Fruit fly (Drosophila melanogaster) whole organism, adult: ENCODE measurements around the gene mri.

ENCODE experiments used
- CG11617 ChIP-seq: fragments of 200-800 bp; sonication (Bioruptor generic); optimal IDR thresholded peaks from 2 replicates; lab custom pipeline; 2017; ENCODE audit warnings: mild to moderate bottlenecking, missing biosample characterization, missing genetic modification reagents, missing genetic modification characterization
- CG12768 ChIP-seq: fragments of 200-800 bp; sonication (Bioruptor generic); optimal IDR thresholded peaks from 2 replicates; lab custom pipeline; 2017; ENCODE audit warnings: missing biosample characterization, missing genetic modification characterization, mild to moderate bottlenecking, moderate library complexity, missing genetic modification reagents
- CG14711 ChIP-seq: fragments of 200-800 bp; sonication (Bioruptor generic); optimal IDR thresholded peaks from 2 replicates; lab custom pipeline; 2018; ENCODE audit warnings: missing biosample characterization, mild to moderate bottlenecking, missing genetic modification characterization, moderate library complexity
- CG1620 ChIP-seq: fragments of 200-800 bp; sonication (Bioruptor generic); optimal IDR thresholded peaks from 2 replicates; lab custom pipeline; 2016; ENCODE audit warnings: missing biosample characterization, missing genetic modification characterization
- CG33017 ChIP-seq: fragments of 200-800 bp; sonication (Bioruptor generic); optimal IDR thresholded peaks from 2 replicates; lab custom pipeline; 2018; ENCODE audit warnings: missing biosample characterization, mild to moderate bottlenecking, missing genetic modification characterization, moderate library complexity
- CG5204 ChIP-seq: fragments of 200-800 bp; sonication (Bioruptor generic); optimal IDR thresholded peaks from 2 replicates; lab custom pipeline; 2016; ENCODE audit warnings: missing biosample characterization, missing genetic modification characterization
- CG7045 ChIP-seq: fragments of 200-800 bp; sonication (Bioruptor generic); optimal IDR thresholded peaks from 2 replicates; lab custom pipeline; 2017; ENCODE audit warnings: missing biosample characterization, mild to moderate bottlenecking, missing genetic modification characterization
- CG7101 ChIP-seq: fragments of 200-800 bp; sonication (Bioruptor generic); optimal IDR thresholded peaks from 2 replicates; lab custom pipeline; 2018; ENCODE audit warnings: missing biosample characterization, mild to moderate bottlenecking, missing genetic modification characterization, moderate library complexity
- Clk ChIP-seq: fragments of 200-800 bp; sonication (Bioruptor generic); optimal IDR thresholded peaks from 2 replicates; lab custom pipeline; 2017; ENCODE audit warnings: missing biosample characterization, missing genetic modification characterization
- Crg-1 ChIP-seq: fragments of 200-800 bp; sonication (Bioruptor generic); optimal IDR thresholded peaks from 2 replicates; lab custom pipeline; 2016; ENCODE audit warnings: missing biosample characterization, missing genetic modification characterization
- Hr96 ChIP-seq: fragments of 200-800 bp; sonication (Bioruptor generic); optimal IDR thresholded peaks from 2 replicates; lab custom pipeline; 2016; ENCODE audit warnings: missing biosample characterization, missing genetic modification characterization
- Mnt ChIP-seq: fragments of 200-800 bp; sonication (Bioruptor generic); optimal IDR thresholded peaks from 2 replicates; lab custom pipeline; 2016; ENCODE audit warnings: missing biosample characterization, mild to moderate bottlenecking, missing genetic modification characterization
- bab1 ChIP-seq: fragments of 200-800 bp; sonication (Bioruptor generic); optimal IDR thresholded peaks from 3 replicates; lab custom pipeline; 2019; ENCODE audit warnings: missing biosample characterization, mild to moderate bottlenecking, missing genetic modification characterization, moderate library complexity
- cic ChIP-seq: fragments of 200-800 bp; sonication (Bioruptor generic); optimal IDR thresholded peaks from 2 replicates; lab custom pipeline; 2017; ENCODE audit warnings: missing biosample characterization, mild to moderate bottlenecking, missing genetic modification characterization, moderate library complexity
- cnc ChIP-seq, 2 experiments: fragments of >200 bp; optimal IDR thresholded peaks; 2 replicates each; lab custom pipeline; 2017
- kay ChIP-seq: fragments of 200-800 bp; sonication (Bioruptor generic); peaks from one replicate; lab custom pipeline; 2016; ENCODE audit warnings: missing biosample characterization, missing genetic modification characterization, borderline replicate concordance
- ovo ChIP-seq: fragments of 200-800 bp; sonication (Bioruptor generic); optimal IDR thresholded peaks from 2 replicates; lab custom pipeline; 2016; ENCODE audit warnings: missing biosample characterization, missing genetic modification characterization
- pad ChIP-seq: fragments of 200-800 bp; sonication (Bioruptor generic); optimal IDR thresholded peaks from 3 replicates; lab custom pipeline; 2017; ENCODE audit warnings: missing biosample characterization, missing genetic modification characterization, mild to moderate bottlenecking, moderate library complexity, missing genetic modification reagents
- tj ChIP-seq: fragments of 200-800 bp; sonication (Bioruptor generic); optimal IDR thresholded peaks from 3 replicates; lab custom pipeline; 2017; ENCODE audit warnings: missing biosample characterization, mild to moderate bottlenecking, missing genetic modification characterization, moderate library complexity
- toe ChIP-seq: fragments of 200-800 bp; sonication (Bioruptor generic); optimal IDR thresholded peaks from 2 replicates; lab custom pipeline; 2016; ENCODE audit warnings: missing biosample characterization, missing genetic modification characterization

Gene mri

DNA sequence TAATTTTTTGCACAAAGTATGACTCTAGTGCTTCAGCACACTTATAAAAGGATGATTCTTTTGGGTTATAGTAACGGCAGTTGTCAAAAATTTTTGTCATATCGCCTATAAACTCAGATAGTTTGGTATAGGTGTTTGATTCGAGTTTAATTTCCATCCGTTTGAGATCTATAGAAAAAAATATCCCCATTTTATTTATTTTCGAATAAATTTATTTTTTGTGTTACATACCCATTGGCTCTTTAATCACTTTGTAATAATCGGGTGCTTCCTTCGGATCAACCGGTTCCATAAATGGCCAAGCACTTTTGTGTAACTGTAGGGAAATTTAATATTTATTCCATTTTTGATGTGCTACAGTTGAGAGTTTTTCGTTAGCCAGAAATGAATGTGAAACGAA, 34.4 kb downstream of the mri start:
- no peak for TF ChIP-seq Crg-1
- no peak for TF ChIP-seq CG12768
- no peak for TF ChIP-seq tj
- no peak for TF ChIP-seq CG7045 (GFP tag; lab: Kevin White, UChicago)
- TF ChIP-seq CG14711 (tag; lab: Kevin White, UChicago): no peak
- peak; percentile 96 for TF ChIP-seq kay (GFP tag; lab: Kevin White, UChicago)
- TF ChIP-seq Clk (GFP tag; lab: Kevin White, UChicago): no peak

dm6 chr3L:246644-247199, 46.7 kb downstream of the mri start:
- TF ChIP-seq Clk (GFP tag; lab: Kevin White, UChicago) (peak; percentile 47), CG1620 (peak; percentile 54), ovo (GFP tag; lab: Kevin White, UChicago) (peak; percentile 37), Hr96 (GFP tag; lab: Kevin White, UChicago) (no peak), CG7101 (tag; lab: Kevin White, UChicago) (peak; percentile 63), Crg-1 (peak; percentile 68), pad (GFP tag; lab: Kevin White, UChicago) (peak; percentile 34), toe (GFP tag; lab: Kevin White, UChicago) (no peak), cnc (optimal IDR thresholded peaks at IDR 0.05; lab: Kevin White, UChicago) (no peak), kay (GFP tag; lab: Kevin White, UChicago) (no peak), CG7045 (GFP tag; lab: Kevin White, UChicago) (peak; percentile 18), CG33017 (no peak), CG12768 (no peak), cic (GFP tag; lab: Kevin White, UChicago) (peak; percentile 22), CG5204 (no peak), tj (peak; percentile 34), CG11617 (GFP tag; lab: Kevin White, UChicago) (peak; percentile 43), CG14711 (tag; lab: Kevin White, UChicago) (peak; percentile 83), Mnt (peak; percentile 74), bab1 (peak; percentile 82)

DNA sequence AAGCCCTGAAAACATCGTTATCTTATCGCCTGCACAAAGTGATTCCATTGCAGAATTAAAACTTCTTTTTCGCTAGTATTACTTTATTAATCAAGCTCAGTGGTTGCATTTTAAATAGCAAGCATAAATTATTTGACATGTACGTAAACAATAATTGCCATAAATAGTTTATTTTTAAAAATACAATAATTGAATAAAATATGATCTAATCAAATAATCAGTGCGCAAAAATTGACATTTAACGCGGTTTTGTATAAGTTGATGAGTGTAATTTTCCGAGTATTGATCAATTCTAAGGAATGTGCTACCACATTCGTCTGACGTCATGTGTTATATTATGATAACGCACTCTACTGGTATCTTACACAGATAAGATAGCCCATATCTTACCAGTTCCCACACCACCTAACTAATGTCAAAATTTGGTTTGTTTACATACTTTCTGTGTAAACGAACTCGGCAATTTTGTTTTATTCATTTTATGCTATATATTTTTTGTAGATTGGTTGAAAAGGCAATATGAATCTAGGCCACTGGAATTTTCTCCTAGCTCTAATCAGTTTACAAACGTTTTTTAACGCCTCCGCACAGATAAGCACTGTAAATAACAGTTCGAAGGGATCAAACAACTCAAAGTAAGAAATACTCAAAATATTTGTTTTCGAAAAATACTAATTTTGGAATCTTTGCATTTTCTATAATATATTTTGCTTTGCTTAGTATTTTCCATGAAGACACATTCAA, 47.7 kb downstream of the mri start, which contains the start of gene mthl14:
TSS of gene mthl14 (plus strand) at position 10 of the 744 bp plus-strand sequence.
- TF ChIP-seq ovo (GFP tag; lab: Kevin White, UChicago) (no peak), kay (GFP tag; lab: Kevin White, UChicago) (peak; percentile 80), pad (GFP tag; lab: Kevin White, UChicago) (no peak), Crg-1 (peak; percentile 22), cic (GFP tag; lab: Kevin White, UChicago) (peak; percentile 32)

- no peak for TF ChIP-seq Mnt
- TF ChIP-seq CG12768: peak; percentile 30
- TF ChIP-seq CG33017: no peak
- TF ChIP-seq Clk (GFP tag; lab: Kevin White, UChicago): no peak
- no peak for TF ChIP-seq tj
Measured at dm6 chr3L:248226-248758, 48.3 kb downstream of the mri start.
